Fruit fly (Drosophila melanogaster): ENCODE results near the gene SrpRbeta.

DNA sequence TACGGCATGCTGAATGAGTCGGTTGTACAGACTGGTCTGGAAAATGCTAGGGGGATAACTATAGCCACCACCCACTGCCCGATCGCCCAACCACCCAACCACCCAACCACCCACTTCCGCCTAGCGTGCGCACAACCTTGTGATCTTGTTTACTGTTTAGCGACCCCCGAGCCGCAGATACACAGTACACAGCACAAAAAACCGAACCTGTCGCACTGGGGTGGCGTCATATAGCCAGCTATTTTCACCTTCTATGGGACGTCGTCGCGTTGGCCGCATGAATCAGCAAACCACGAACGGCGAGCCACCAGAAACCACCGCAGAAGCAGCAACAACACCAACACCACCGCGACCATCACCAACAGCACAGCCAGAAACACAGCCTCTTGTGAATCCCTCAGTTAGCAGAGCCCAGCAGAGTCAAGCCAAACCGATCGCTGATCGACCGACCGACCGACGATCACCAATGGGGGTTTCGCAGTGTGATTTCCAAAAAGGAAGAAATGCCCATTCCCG, 44.9 kb downstream of the SrpRbeta start:
- no peak for TF ChIP-seq Abd-B (GFP tag; optimal IDR thresholded peaks at IDR 0.05)
- TF ChIP-seq GATAd (GFP tag; optimal IDR thresholded peaks at IDR 0.05): no peak
- no peak for TF ChIP-seq OdsH (GFP tag; optimal IDR thresholded peaks at IDR 0.05)
- TF ChIP-seq Myc (optimal IDR thresholded peaks at IDR 0.05): no peak
- no peak for TF ChIP-seq lola (GFP tag; optimal IDR thresholded peaks at IDR 0.05)
- no peak for TF ChIP-seq Hr78 (GFP tag; optimal IDR thresholded peaks at IDR 0.05)
- no peak for TF ChIP-seq jim (GFP tag; optimal IDR thresholded peaks at IDR 0.05)
- TF ChIP-seq psq (GFP tag; optimal IDR thresholded peaks at IDR 0.05): no peak
- no peak for TF ChIP-seq Dfd (GFP tag; optimal IDR thresholded peaks at IDR 0.05)
